Worm (Caenorhabditis elegans) whole organism, late embryonic: ENCODE data around the gene pcyt-1.

Experiments used
- ceh-9 ChIP-seq: sonication (generic microtip); optimal IDR thresholded peaks from 2 replicates; lab custom pipeline; 2016; ENCODE audit warnings: mild to moderate bottlenecking, missing genetic modification characterization, inconsistent platforms, missing compliant biosample characterization
- fkh-10 ChIP-seq: fragments of 150-350 bp; optimal IDR thresholded peaks from 2 replicates; lab custom pipeline; 2014; ENCODE audit warnings: missing biosample characterization, missing genetic modification reagents, missing genetic modification characterization
- sox-4 ChIP-seq: sonication (generic microtip); optimal IDR thresholded peaks from 2 replicates; lab custom pipeline; 2017; ENCODE audit warnings: mild to moderate bottlenecking, missing genetic modification characterization, inconsistent platforms, missing compliant biosample characterization
- unc-42 ChIP-seq: sonication (generic microtip); optimal IDR thresholded peaks from 2 replicates; lab custom pipeline; 2016; ENCODE audit warnings: missing genotype, missing genetic modification characterization, missing compliant biosample characterization
- unc-86 ChIP-seq: sonication (generic microtip); optimal IDR thresholded peaks from 2 replicates; lab custom pipeline; 2016; ENCODE audit warnings: missing genetic modification characterization, missing compliant biosample characterization

- no peak for TF ChIP-seq unc-42
- no peak for TF ChIP-seq ceh-9 (tag; lab: Kevin White, UChicago)
- no peak for TF ChIP-seq sox-4 (tag; lab: Kevin White, UChicago)
- no peak for TF ChIP-seq unc-86 (tag; lab: Kevin White, UChicago)
- no peak for TF ChIP-seq fkh-10 (GFP tag; lab: Kevin White, UChicago)
Observed at ce11 chrX:7573572-7573628, 1.2 kb downstream of the pcyt-1 start, which contains the start of the genes unc-98 and F08C6.18.
